Fruit fly (Drosophila melanogaster): ENCODE results near the gene CG31459.

DNA sequence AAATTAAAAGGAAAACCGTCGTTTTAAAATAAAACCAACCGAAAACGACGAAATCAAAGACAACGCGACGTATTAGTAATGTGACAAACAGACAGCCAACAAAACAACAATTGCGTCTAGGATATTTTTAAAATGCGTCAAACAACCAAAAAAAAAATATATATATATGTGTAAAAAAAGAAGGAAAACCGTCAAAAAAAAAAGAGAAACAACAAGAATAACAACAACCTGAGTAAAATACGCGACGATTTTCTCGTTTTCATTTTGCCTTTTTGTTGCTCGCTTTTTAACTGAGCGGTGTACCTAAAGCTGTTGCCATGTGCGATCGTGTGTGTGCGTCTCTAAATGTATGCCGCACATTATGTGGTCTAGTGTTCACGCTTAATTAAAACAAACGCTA is 7.1 kb upstream of the CG31459 start:
- TF ChIP-seq pan (optimal IDR thresholded peaks at IDR 0.05): no peak
- TF ChIP-seq psq (optimal IDR thresholded peaks at IDR 0.05): no peak
- no peak for TF ChIP-seq usp (GFP tag; optimal IDR thresholded peaks at IDR 0.05)
- no peak for TF ChIP-seq CG8478 (optimal IDR thresholded peaks at IDR 0.05)
- no peak for TF ChIP-seq EcR (GFP tag; optimal IDR thresholded peaks at IDR 0.05)

All from whole organism.